Worm (Caenorhabditis elegans) whole organism, L1 larva: Measurements from ENCODE around the gene orc-3.
A peak's percentile ranks its signal among the peaks of the same experiment; 100 is the strongest.

Experiments used
- C04F5.9 ChIP-seq: sonication (generic microtip); optimal IDR thresholded peaks from 2 replicates; lab custom pipeline; 2016; ENCODE audit warnings: missing genetic modification characterization, missing compliant biosample characterization
- alr-1 ChIP-seq: fragments of 200-800 bp; sonication (Bioruptor generic); optimal IDR thresholded peaks from 2 replicates; lab custom pipeline; 2018; ENCODE audit warnings: borderline replicate concordance, mild to moderate bottlenecking, missing genetic modification characterization, missing compliant biosample characterization
- ama-1 ChIP-seq: fragments of 150-350 bp; optimal IDR thresholded peaks from 2 replicates; lab custom pipeline; 2014
- blmp-1 ChIP-seq: fragments of 150-350 bp; optimal IDR thresholded peaks from 2 replicates; lab custom pipeline; 2014; ENCODE audit warnings: missing biosample characterization, missing genetic modification characterization
- ceh-88 ChIP-seq: fragments of 200-800 bp; sonication (Bioruptor generic); IDR thresholded peaks from 2 replicates; pipeline ENCODE4 v1.3.6; 2022; ENCODE audit warnings: missing genetic modification characterization, missing compliant biosample characterization
- ceh-90 ChIP-seq: sonication (generic microtip); optimal IDR thresholded peaks from 2 replicates; lab custom pipeline; 2016; ENCODE audit warnings: missing genetic modification characterization, missing compliant biosample characterization
- ces-1 ChIP-seq: fragments of 150-350 bp; optimal IDR thresholded peaks from 2 replicates; lab custom pipeline; 2014; ENCODE audit warnings: missing biosample characterization, missing genetic modification reagents, missing genetic modification characterization
- efl-1 ChIP-seq, 4 experiments: fragments of 150-350 bp; optimal IDR thresholded peaks in 3 of 4; peaks in 1 of 4; 1 replicate in 1 of 4; 2 replicates in 3 of 4; lab custom pipeline; 2014; ENCODE audit warnings: missing biosample characterization in 2 of 4, missing genetic modification characterization in 2 of 4, missing genetic modification reagents in 2 of 4
- egl-27 ChIP-seq, 2 experiments: fragments of 150-350 bp in 1 of 2; sonication (generic microtip); optimal IDR thresholded peaks; 3 replicates each; lab custom pipeline; 2017 to 2018; ENCODE audit warnings: missing biosample characterization in 2 of 2, missing genetic modification characterization in 2 of 2, missing genetic modification reagents in 2 of 2
- elt-2 ChIP-seq: sonication (generic microtip); optimal IDR thresholded peaks from 2 replicates; lab custom pipeline; 2016; ENCODE audit warnings: missing genetic modification characterization, mild to moderate bottlenecking, inconsistent platforms, missing compliant biosample characterization, missing genetic modification reagents
- fkh-10 ChIP-seq: sonication (generic microtip); optimal IDR thresholded peaks from 2 replicates; lab custom pipeline; 2017; ENCODE audit warnings: missing biosample characterization, missing genetic modification reagents, missing genetic modification characterization
- grh-1 ChIP-seq: fragments of 200-800 bp; sonication (Bioruptor generic); IDR thresholded peaks from 2 replicates; pipeline ENCODE4 v1.3.6; 2022; ENCODE audit warnings: missing genetic modification reagents, missing genetic modification characterization, missing compliant biosample characterization
- hlh-17 ChIP-seq: fragments of 200-800 bp; sonication (Bioruptor generic); optimal IDR thresholded peaks from 2 replicates; lab custom pipeline; 2018; ENCODE audit warnings: missing genetic modification characterization, mild to moderate bottlenecking, missing compliant biosample characterization, moderate library complexity, borderline replicate concordance
- hlh-4 ChIP-seq: sonication (generic microtip); optimal IDR thresholded peaks from 2 replicates; lab custom pipeline; 2016; ENCODE audit warnings: mild to moderate bottlenecking, missing genetic modification characterization, missing compliant biosample characterization
- isw-1 ChIP-seq: fragments of 200-800 bp; sonication (Bioruptor generic); IDR thresholded peaks from 2 replicates; pipeline ENCODE4 v1.3.6; 2022; ENCODE audit warnings: missing genetic modification characterization, missing compliant biosample characterization
- jun-1 ChIP-seq: fragments of 150-350 bp; optimal IDR thresholded peaks from 2 replicates; lab custom pipeline; 2014; ENCODE audit warnings: missing biosample characterization, missing genetic modification reagents, missing genetic modification characterization
- lin-13 ChIP-seq: fragments of 150-350 bp; optimal IDR thresholded peaks from 2 replicates; lab custom pipeline; 2014; ENCODE audit warnings: missing biosample characterization, missing genetic modification reagents, missing genetic modification characterization
- lin-14 ChIP-seq: fragments of 200-800 bp; sonication (Bioruptor generic); optimal IDR thresholded peaks from 2 replicates; lab custom pipeline; 2018; ENCODE audit warnings: mild to moderate bottlenecking, missing genetic modification characterization, moderate library complexity, missing compliant biosample characterization
- lin-15B ChIP-seq: fragments of 150-350 bp; sonication (generic microtip); optimal IDR thresholded peaks from 3 replicates; lab custom pipeline; 2014; ENCODE audit warnings: missing biosample characterization, missing genetic modification characterization
- lin-35 ChIP-seq, 2 experiments: fragments of 150-350 bp; optimal IDR thresholded peaks; 2 replicates each; lab custom pipeline; 2014; ENCODE audit warnings: missing biosample characterization in 2 of 2, missing genetic modification characterization in 2 of 2, missing genetic modification reagents in 2 of 2
- lin-39 ChIP-seq: fragments of 150-350 bp; optimal IDR thresholded peaks from 2 replicates; lab custom pipeline; 2014; ENCODE audit warnings: missing biosample characterization, missing genetic modification reagents, missing genetic modification characterization
- lsy-2 ChIP-seq, 2 experiments: fragments of 150-350 bp; optimal IDR thresholded peaks; 2 replicates each; lab custom pipeline; 2014; ENCODE audit warnings: missing biosample characterization in 2 of 2, missing genetic modification characterization in 2 of 2
- mab-9 ChIP-seq: fragments of 200-800 bp; sonication (Bioruptor generic); IDR thresholded peaks from 2 replicates; pipeline ENCODE4 v1.3.6; 2022; ENCODE audit warnings: missing genetic modification reagents, missing genetic modification characterization, missing compliant biosample characterization
- mdl-1 ChIP-seq, 2 experiments: fragments of 150-350 bp; optimal IDR thresholded peaks; 2 replicates each; lab custom pipeline; 2014 to 2017; ENCODE audit warnings: missing biosample characterization in 2 of 2, missing genetic modification characterization in 2 of 2, inconsistent platforms in 1 of 2
- mef-2 ChIP-seq: fragments of 150-350 bp; optimal IDR thresholded peaks from 2 replicates; lab custom pipeline; 2014; ENCODE audit warnings: missing biosample characterization, missing genetic modification characterization
- mep-1 ChIP-seq: fragments of 150-350 bp; optimal IDR thresholded peaks from 2 replicates; lab custom pipeline; 2014; ENCODE audit warnings: missing biosample characterization, missing genetic modification characterization
- nhr-11 ChIP-seq: fragments of 150-350 bp; optimal IDR thresholded peaks from 2 replicates; lab custom pipeline; 2014; ENCODE audit warnings: missing biosample characterization, missing genetic modification characterization
- nhr-20 ChIP-seq: sonication (generic microtip); optimal IDR thresholded peaks from 2 replicates; lab custom pipeline; 2016; ENCODE audit warnings: mild to moderate bottlenecking, missing genetic modification characterization, missing compliant biosample characterization
- nhr-237 ChIP-seq: fragments of 150-350 bp; optimal IDR thresholded peaks from 2 replicates; lab custom pipeline; 2014; ENCODE audit warnings: missing biosample characterization, missing genetic modification characterization
- nhr-28 ChIP-seq: fragments of 150-350 bp; optimal IDR thresholded peaks from 2 replicates; lab custom pipeline; 2014; ENCODE audit warnings: missing biosample characterization, missing genetic modification characterization
- nhr-47 ChIP-seq: sonication (generic microtip); optimal IDR thresholded peaks from 2 replicates; lab custom pipeline; 2016; ENCODE audit warnings: mild to moderate bottlenecking, missing genetic modification characterization, moderate library complexity, missing compliant biosample characterization
- nhr-71 ChIP-seq: sonication (generic microtip); optimal IDR thresholded peaks from 2 replicates; lab custom pipeline; 2016; ENCODE audit warnings: mild to moderate bottlenecking, missing genetic modification characterization, moderate library complexity, missing compliant biosample characterization
- nhr-77 ChIP-seq: fragments of 150-350 bp; optimal IDR thresholded peaks from 2 replicates; lab custom pipeline; 2014; ENCODE audit warnings: missing biosample characterization, missing genetic modification characterization
- nhr-84 ChIP-seq: sonication (generic microtip); optimal IDR thresholded peaks from 2 replicates; lab custom pipeline; 2017; ENCODE audit warnings: missing biosample characterization, missing genetic modification characterization
- nhr-85 ChIP-seq: sonication (generic microtip); peaks from one replicate; lab custom pipeline; 2016; ENCODE audit warnings: missing genetic modification characterization, inconsistent platforms, missing compliant biosample characterization
- snu-23 ChIP-seq: sonication (generic microtip); optimal IDR thresholded peaks from 2 replicates; lab custom pipeline; 2016; ENCODE audit warnings: missing genetic modification characterization, missing compliant biosample characterization
- sptf-1 ChIP-seq: fragments of 150-350 bp; optimal IDR thresholded peaks from 2 replicates; lab custom pipeline; 2014; ENCODE audit warnings: missing biosample characterization, missing genetic modification characterization
- sup-37 ChIP-seq: fragments of 200-800 bp; sonication (Bioruptor generic); optimal IDR thresholded peaks from 2 replicates; lab custom pipeline; 2018; ENCODE audit warnings: mild to moderate bottlenecking, missing genetic modification characterization, missing compliant biosample characterization
- tbx-2 ChIP-seq: sonication (generic microtip); optimal IDR thresholded peaks from 2 replicates; lab custom pipeline; 2016; ENCODE audit warnings: missing genetic modification characterization, missing compliant biosample characterization
- tlp-1 ChIP-seq: fragments of 150-350 bp; optimal IDR thresholded peaks from 2 replicates; lab custom pipeline; 2014; ENCODE audit warnings: missing biosample characterization, missing genetic modification characterization
- unc-98 ChIP-seq: fragments of 200-800 bp; sonication (Bioruptor generic); IDR thresholded peaks from 2 replicates; pipeline ENCODE4 v1.3.6; 2022; ENCODE audit warnings: missing genetic modification characterization, missing compliant biosample characterization
- xbp-1 ChIP-seq: sonication (generic microtip); optimal IDR thresholded peaks from 2 replicates; lab custom pipeline; 2016; ENCODE audit warnings: missing genetic modification characterization, missing compliant biosample characterization
- zag-1 ChIP-seq: fragments of 150-350 bp; optimal IDR thresholded peaks from 2 replicates; lab custom pipeline; 2014; ENCODE audit warnings: missing biosample characterization, missing genetic modification characterization
- ztf-4 ChIP-seq: fragments of 150-350 bp; optimal IDR thresholded peaks from 2 replicates; lab custom pipeline; 2014; ENCODE audit warnings: missing biosample characterization, missing genetic modification characterization

The orc-3 gene

ce11 chrIII:1218998-1219397 is 11.1 kb downstream of the orc-3 start:
- no peak for TF ChIP-seq nhr-84 (tag; lab: Kevin White, UChicago)
- TF ChIP-seq efl-1 (optimal IDR thresholded peaks at IDR 0.05; lab: Kevin White, UChicago): no peak
- TF ChIP-seq efl-1 (GFP tag; optimal IDR thresholded peaks at IDR 0.05 in 1 of 2; lab: Kevin White, UChicago): peak in 1 of 2 experiments; percentile 3

- TF ChIP-seq elt-2 (tag; lab: Kevin White, UChicago) (peak; percentile 61), mdl-1 (tag; optimal IDR thresholded peaks at IDR 0.05; lab: Kevin White, UChicago) (no peak), lin-14 (GFP tag; lab: Kevin White, UChicago) (peak; percentile 30), efl-1 (optimal IDR thresholded peaks at IDR 0.05; lab: Kevin White, UChicago) (no peak), efl-1 (GFP tag; optimal IDR thresholded peaks at IDR 0.05 in 1 of 2; lab: Kevin White, UChicago) (peak in 1 of 2 experiments; percentile 83)
These were observed 12.1 kb downstream of the orc-3 start for ce11 chrIII:1220012-1220411.

ce11 chrIII:1221995-1222394 is 14.1 kb downstream of the orc-3 start:
- TF ChIP-seq tbx-2 (tag; lab: Kevin White, UChicago) (no peak), elt-2 (tag; lab: Kevin White, UChicago) (peak; percentile 15), nhr-77 (tag; lab: Kevin White, UChicago) (no peak), nhr-20 (no peak), nhr-84 (tag; lab: Kevin White, UChicago) (no peak), ceh-90 (tag; lab: Kevin White, UChicago) (no peak), lin-35 (GFP tag; optimal IDR thresholded peaks at IDR 0.05; lab: Kevin White, UChicago) (no peak)

- TF ChIP-seq nhr-47 (no peak), hlh-17 (no peak), xbp-1 (no peak), ceh-88 (GFP tag; lab: Robert Waterston, UW) (no peak), nhr-28 (tag; lab: Kevin White, UChicago) (no peak), blmp-1 (no peak), lin-39 (no peak), tlp-1 (no peak), sptf-1 (no peak), nhr-71 (tag; lab: Kevin White, UChicago) (peak; percentile 28), lin-35 (GFP tag; optimal IDR thresholded peaks at IDR 0.05; lab: Kevin White, UChicago) (peak in 1 of 2 experiments; percentile 16), jun-1 (tag; lab: Kevin White, UChicago) (peak; percentile 16), nhr-20 (peak; percentile 21), sup-37 (no peak), isw-1 (no peak), snu-23 (GFP tag; lab: Kevin White, UChicago) (no peak), lin-15B (tag; lab: Kevin White, UChicago) (no peak), zag-1 (no peak), mab-9 (GFP tag; lab: Robert Waterston, UW) (no peak), grh-1 (no peak), hlh-4 (tag; lab: Kevin White, UChicago) (no peak), lin-14 (GFP tag; lab: Kevin White, UChicago) (peak; percentile 27), mep-1 (no peak), egl-27 (tag; optimal IDR thresholded peaks at IDR 0.05; lab: Kevin White, UChicago) (no peak), nhr-237 (tag; lab: Kevin White, UChicago) (no peak), mef-2 (no peak), nhr-11 (tag; lab: Kevin White, UChicago) (no peak), C04F5.9 (no peak), ces-1 (no peak), fkh-10 (GFP tag; lab: Kevin White, UChicago) (no peak), lin-13 (GFP tag; lab: Kevin White, UChicago) (peak; percentile 10), nhr-85 (no peak), lsy-2 (tag; optimal IDR thresholded peaks at IDR 0.05; lab: Kevin White, UChicago) (peak in 1 of 2 experiments; percentile 18), elt-2 (tag; lab: Kevin White, UChicago) (peak; percentile 24), alr-1 (tag; lab: Kevin White, UChicago) (no peak), mdl-1 (tag; optimal IDR thresholded peaks at IDR 0.05; lab: Kevin White, UChicago) (peak in 1 of 2 experiments; percentile 46), nhr-77 (tag; lab: Kevin White, UChicago) (peak; percentile 6), ztf-4 (tag; lab: Kevin White, UChicago) (no peak), ama-1 (lab: Kevin White, UChicago) (no peak), unc-98 (GFP tag; lab: Robert Waterston, UW) (no peak), tbx-2 (tag; lab: Kevin White, UChicago) (no peak)
These were observed 15.6 kb downstream of the orc-3 start for ce11 chrIII:1223319-1224093.
